Fruit fly (Drosophila melanogaster) Kc167 (cell line): ENCODE results near the gene LysRS.

ENCODE experiments used
- Myc ChIP-seq: fragments of >200 bp; optimal IDR thresholded peaks from 2 replicates; lab custom pipeline; 2017; ENCODE audit warnings: missing external identifiers
- Sin3A ChIP-seq: fragments of >200 bp; optimal IDR thresholded peaks from 2 replicates; lab custom pipeline; 2018; ENCODE audit warnings: missing external identifiers
- h ChIP-seq: fragments of >200 bp; optimal IDR thresholded peaks from 3 replicates; lab custom pipeline; 2018; ENCODE audit warnings: missing external identifiers
- insv ChIP-seq: fragments of >200 bp; optimal IDR thresholded peaks from 3 replicates; lab custom pipeline; 2018; ENCODE audit warnings: missing external identifiers
- psq ChIP-seq: fragments of >200 bp; optimal IDR thresholded peaks from 2 replicates; lab custom pipeline; 2017; ENCODE audit warnings: missing external identifiers
- ttk ChIP-seq: sonication (Bioruptor generic); optimal IDR thresholded peaks from 2 replicates; lab custom pipeline; 2017; ENCODE audit warnings: missing external identifiers

The LysRS gene

dm6 chrX:9641184-9641772 lies 32.6 kb upstream of the LysRS start:
- TF ChIP-seq Sin3A (lab: Kevin White, UChicago): no peak
- TF ChIP-seq ttk (lab: Kevin White, UChicago): no peak
- no peak for TF ChIP-seq psq (lab: Kevin White, UChicago)
- no peak for TF ChIP-seq h (lab: Kevin White, UChicago)
- TF ChIP-seq insv (lab: Kevin White, UChicago): no peak
- no peak for TF ChIP-seq Myc (lab: Kevin White, UChicago)

dm6 chrX:9640690-9641149 lies 32.0 kb upstream of the LysRS start:
- TF ChIP-seq Myc (lab: Kevin White, UChicago) (no peak), Sin3A (lab: Kevin White, UChicago) (no peak), insv (lab: Kevin White, UChicago) (no peak), ttk (lab: Kevin White, UChicago) (no peak), h (lab: Kevin White, UChicago) (no peak), psq (lab: Kevin White, UChicago) (no peak)

DNA sequence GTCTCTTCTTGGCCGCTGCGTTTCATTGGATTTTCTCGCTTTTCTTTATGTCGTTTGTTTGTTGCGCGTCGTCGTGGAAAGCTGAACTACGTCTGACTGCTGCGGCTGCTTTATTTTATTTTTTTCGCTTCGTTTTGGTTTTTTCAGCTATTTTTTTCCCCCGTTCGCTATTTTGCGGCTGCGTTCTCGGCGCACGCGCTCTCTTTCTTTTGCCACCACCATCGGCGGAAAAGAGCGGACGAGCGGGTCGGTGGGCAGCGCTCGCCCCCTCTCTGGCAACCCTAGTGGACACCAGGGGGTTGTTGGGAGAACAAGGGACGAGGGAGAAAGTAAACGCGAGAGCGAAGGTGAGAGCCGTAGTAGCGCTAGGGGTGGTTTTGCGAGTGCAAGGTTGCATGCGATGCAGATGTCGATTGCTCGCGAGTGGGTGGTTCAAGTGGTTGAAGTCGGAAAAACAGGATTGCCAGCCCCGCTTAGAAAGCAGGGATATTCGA lies 30.3 kb upstream of the LysRS start:
- no peak for TF ChIP-seq insv (lab: Kevin White, UChicago)
- no peak for TF ChIP-seq Myc (lab: Kevin White, UChicago)
- TF ChIP-seq Sin3A (lab: Kevin White, UChicago): no peak
- TF ChIP-seq psq (lab: Kevin White, UChicago): no peak
- no peak for TF ChIP-seq h (lab: Kevin White, UChicago)
- TF ChIP-seq ttk (lab: Kevin White, UChicago): no peak

- TF ChIP-seq psq (lab: Kevin White, UChicago) (no peak), Myc (lab: Kevin White, UChicago) (no peak), insv (lab: Kevin White, UChicago) (no peak), Sin3A (lab: Kevin White, UChicago) (no peak), h (lab: Kevin White, UChicago) (no peak), ttk (lab: Kevin White, UChicago) (no peak)
Measured at dm6 chrX:9636835-9637234, 28.2 kb upstream of the LysRS start.

- TF ChIP-seq ttk (lab: Kevin White, UChicago) (no peak), h (lab: Kevin White, UChicago) (no peak), psq (lab: Kevin White, UChicago) (no peak), Sin3A (lab: Kevin White, UChicago) (no peak), insv (lab: Kevin White, UChicago) (no peak), Myc (lab: Kevin White, UChicago) (no peak)
Measured at dm6 chrX:9617598-9618076, 9.0 kb upstream of the LysRS start.

dm6 chrX:9615471-9615870 lies 6.8 kb upstream of the LysRS start:
- no peak for TF ChIP-seq ttk (lab: Kevin White, UChicago)
- TF ChIP-seq Sin3A (lab: Kevin White, UChicago): no peak
- no peak for TF ChIP-seq insv (lab: Kevin White, UChicago)
- TF ChIP-seq psq (lab: Kevin White, UChicago): no peak
- no peak for TF ChIP-seq h (lab: Kevin White, UChicago)
- no peak for TF ChIP-seq Myc (lab: Kevin White, UChicago)

DNA sequence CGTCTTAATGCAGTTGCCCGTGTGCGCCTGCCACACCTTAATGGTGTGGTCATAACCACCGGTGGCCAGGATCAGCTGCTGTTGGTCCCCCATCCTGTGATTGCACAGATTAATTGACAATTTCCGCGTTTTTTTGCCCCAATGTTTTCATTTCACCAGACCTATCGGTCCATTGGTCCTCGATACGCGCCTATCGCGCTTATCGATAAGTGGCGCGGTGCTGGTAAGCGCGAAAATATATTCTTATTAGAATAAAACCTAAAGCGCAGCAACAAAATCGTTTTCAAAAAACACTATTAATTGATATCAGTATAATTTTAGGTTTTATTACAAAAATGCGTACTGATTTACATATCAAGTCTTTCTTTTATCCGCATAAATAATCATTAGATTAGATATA lies 2.9 kb downstream of the LysRS start, which contains the start of gene Lst8:
Gene Lst8 (minus strand): TSS at position 187 of the 400 bp plus-strand sequence.
- TF ChIP-seq ttk (lab: Kevin White, UChicago): no peak
- no peak for TF ChIP-seq Sin3A (lab: Kevin White, UChicago)

dm6 chrX:9600818-9601732 lies 7.6 kb downstream of the LysRS start, which contains the start of gene Gga:
Gene Gga (plus strand): TSS chrX:9601030.
- TF ChIP-seq Myc (lab: Kevin White, UChicago): no peak
- no peak for TF ChIP-seq insv (lab: Kevin White, UChicago)
- no peak for TF ChIP-seq Sin3A (lab: Kevin White, UChicago)
- no peak for TF ChIP-seq ttk (lab: Kevin White, UChicago)
- TF ChIP-seq psq (lab: Kevin White, UChicago): no peak
- TF ChIP-seq h (lab: Kevin White, UChicago): no peak

dm6 chrX:9600083-9600817 lies 8.4 kb downstream of the LysRS start:
- no peak for TF ChIP-seq Myc (lab: Kevin White, UChicago)
- no peak for TF ChIP-seq h (lab: Kevin White, UChicago)
- TF ChIP-seq Sin3A (lab: Kevin White, UChicago): no peak
- no peak for TF ChIP-seq insv (lab: Kevin White, UChicago)
- TF ChIP-seq psq (lab: Kevin White, UChicago): no peak
- no peak for TF ChIP-seq ttk (lab: Kevin White, UChicago)
